Worm (Caenorhabditis elegans): Measurements from ENCODE around the gene ZK688.12.

ce11 chrIII:7878852-7879329 is 34.5 kb downstream of the ZK688.12 start, which contains the start of gene sup-18:
- TF ChIP-seq lin-39 (tag; optimal IDR thresholded peaks at IDR 0.05): no peak
- TF ChIP-seq snpc-4 (tag; optimal IDR thresholded peaks at IDR 0.05): no peak
- no peak for TF ChIP-seq lin-13 (GFP tag; optimal IDR thresholded peaks at IDR 0.05)
- no peak for TF ChIP-seq unc-55 (GFP tag; optimal IDR thresholded peaks at IDR 0.05)
- no peak for TF ChIP-seq crh-2 (tag; optimal IDR thresholded peaks at IDR 0.05)
- TF ChIP-seq ceh-82 (tag; optimal IDR thresholded peaks at IDR 0.05): no peak
- TF ChIP-seq ceh-16 (tag; optimal IDR thresholded peaks at IDR 0.05): no peak
- no peak for TF ChIP-seq blmp-1 (tag; optimal IDR thresholded peaks at IDR 0.05; ENCODE audit: insufficient read depth)
- TF ChIP-seq unc-39 (tag; optimal IDR thresholded peaks at IDR 0.05): no peak
- TF ChIP-seq fos-1 (tag; optimal IDR thresholded peaks at IDR 0.05): no peak
- TF ChIP-seq mdl-1 (tag; optimal IDR thresholded peaks at IDR 0.05): no peak
- TF ChIP-seq elt-3 (tag; optimal IDR thresholded peaks at IDR 0.05): no peak
- TF ChIP-seq lsy-2 (tag; optimal IDR thresholded peaks at IDR 0.05): no peak
- no peak for TF ChIP-seq egl-27 (tag; optimal IDR thresholded peaks at IDR 0.05)

Measured in whole organism, L2 larva.